Worm (Caenorhabditis elegans) whole organism, young adult: ENCODE measurements around the gene pigq-1.

ENCODE experiments used
- B0019.2 ChIP-seq: fragments of 200-800 bp; sonication (Bioruptor generic); conservative IDR thresholded peaks from 2 replicates; pipeline ENCODE4 v1.3.6; 2022; ENCODE audit warnings: missing genetic modification reagents, missing genetic modification characterization, missing compliant biosample characterization
- B0261.1 ChIP-seq: sonication (generic microtip); optimal IDR thresholded peaks from 2 replicates; lab custom pipeline; 2016; ENCODE audit warnings: mild to moderate bottlenecking, missing genetic modification characterization, moderate library complexity, missing compliant biosample characterization
- C17E4.6 ChIP-seq: fragments of 200-800 bp; sonication (Bioruptor generic); IDR thresholded peaks from 2 replicates; pipeline ENCODE4 v1.3.6; 2022; ENCODE audit warnings: missing genetic modification reagents, missing genetic modification characterization, missing compliant biosample characterization
- D2030.7 ChIP-seq: fragments of 200-800 bp; sonication (Bioruptor generic); IDR thresholded peaks from 2 replicates; pipeline ENCODE4 v1.3.6; 2022; ENCODE audit warnings: missing genetic modification reagents, missing genetic modification characterization, missing compliant biosample characterization
- F10E7.11 ChIP-seq: sonication (generic microtip); optimal IDR thresholded peaks from 2 replicates; lab custom pipeline; 2017; ENCODE audit warnings: mild to moderate bottlenecking, missing genetic modification characterization, moderate library complexity, missing compliant biosample characterization
- F37B4.10 ChIP-seq: fragments of 200-800 bp; sonication (Bioruptor generic); IDR thresholded peaks from 2 replicates; pipeline ENCODE4 v1.3.6; 2022; ENCODE audit warnings: missing genetic modification characterization, missing compliant biosample characterization
- F49E8.2 ChIP-seq: sonication (generic microtip); optimal IDR thresholded peaks from 3 replicates; lab custom pipeline; 2017; ENCODE audit warnings: missing genetic modification characterization, mild to moderate bottlenecking, missing compliant biosample characterization, antibody characterized with exemption, moderate library complexity; ENCODE audit not compliant: insufficient read depth
- F55B11.4 ChIP-seq: sonication (generic microtip); optimal IDR thresholded peaks from 2 replicates; lab custom pipeline; 2016; ENCODE audit warnings: missing compliant biosample characterization, missing genetic modification characterization, borderline replicate concordance; ENCODE audit not compliant: insufficient read depth
- K12H6.12 ChIP-seq: fragments of 200-800 bp; sonication (Bioruptor generic); optimal IDR thresholded peaks from 2 replicates; lab custom pipeline; 2018; ENCODE audit warnings: mild to moderate bottlenecking, missing genetic modification characterization, missing compliant biosample characterization
- Y53G8AR.9 ChIP-seq: fragments of 200-800 bp; sonication (Bioruptor generic); conservative IDR thresholded peaks from 2 replicates; pipeline ENCODE4 v1.3.6; 2022; ENCODE audit warnings: missing genetic modification reagents, missing genetic modification characterization, missing compliant biosample characterization
- Y56A3A.18 ChIP-seq: fragments of 200-800 bp; sonication (Bioruptor generic); IDR thresholded peaks from 2 replicates; pipeline ENCODE4 v1.3.6; 2022; ENCODE audit warnings: missing genetic modification reagents, missing genetic modification characterization, missing compliant biosample characterization
- Y67H2A.10 ChIP-seq: fragments of 200-800 bp; sonication (Bioruptor generic); conservative IDR thresholded peaks from 2 replicates; pipeline ENCODE4 v1.3.6; 2022; ENCODE audit warnings: missing genetic modification reagents, missing genetic modification characterization, missing compliant biosample characterization
- Y95B8A.8 ChIP-seq: fragments of 200-800 bp; sonication (Bioruptor generic); IDR thresholded peaks from 2 replicates; pipeline ENCODE4 v1.3.6; 2022; ENCODE audit warnings: missing genetic modification reagents, missing genetic modification characterization, missing compliant biosample characterization
- ZK185.1 ChIP-seq: sonication (generic microtip); optimal IDR thresholded peaks from 2 replicates; lab custom pipeline; 2016; ENCODE audit warnings: mild to moderate bottlenecking, missing genetic modification characterization, missing compliant biosample characterization; ENCODE audit not compliant: poor library complexity, severe bottlenecking
- ama-1 ChIP-seq, 3 experiments: fragments of 150-350 bp in 1 of 3; sonication (generic microtip) in 2 of 3; optimal IDR thresholded peaks; 2 replicates each; lab custom pipeline; 2014 to 2018; ENCODE audit warnings: missing biosample characterization in 2 of 3, missing genetic modification characterization in 2 of 3, missing genetic modification reagents in 2 of 3
- aptf-2 ChIP-seq: fragments of 200-800 bp; sonication (Bioruptor generic); conservative IDR thresholded peaks from 2 replicates; pipeline ENCODE4 v1.3.6; 2022; ENCODE audit warnings: missing genetic modification reagents, missing genetic modification characterization, missing compliant biosample characterization
- athp-1 ChIP-seq: sonication (generic microtip); optimal IDR thresholded peaks from 2 replicates; lab custom pipeline; 2017; ENCODE audit warnings: mild to moderate bottlenecking, missing genetic modification characterization, missing compliant biosample characterization
- bed-1 ChIP-seq: fragments of 200-800 bp; sonication (Bioruptor generic); IDR thresholded peaks from 2 replicates; pipeline ENCODE4 v1.3.6; 2022; ENCODE audit warnings: missing genetic modification reagents, missing genetic modification characterization, missing compliant biosample characterization
- bed-2 ChIP-seq: fragments of 200-800 bp; sonication (Bioruptor generic); IDR thresholded peaks from 2 replicates; pipeline ENCODE4 v1.3.6; 2022; ENCODE audit warnings: missing genetic modification reagents, missing genetic modification characterization, missing compliant biosample characterization
- cebp-1 ChIP-seq, 2 experiments: fragments of 200-800 bp in 1 of 2; sonication (Bioruptor generic) in 1 of 2; sonication (generic microtip) in 1 of 2; IDR thresholded peaks in 1 of 2; optimal IDR thresholded peaks in 1 of 2; 2 replicates each; pipeline versions ENCODE4 v1.3.6 to Lab custom; 2017 to 2022; ENCODE audit warnings: missing compliant biosample characterization in 2 of 2, missing genetic modification characterization in 2 of 2, mild to moderate bottlenecking in 1 of 2, missing genetic modification reagents in 1 of 2, moderate library complexity in 1 of 2
- ceh-27 ChIP-seq: fragments of 200-800 bp; sonication (Bioruptor generic); optimal IDR thresholded peaks from 2 replicates; lab custom pipeline; 2018; ENCODE audit warnings: mild to moderate bottlenecking, missing genetic modification characterization, moderate library complexity, missing compliant biosample characterization
- dox-1 ChIP-seq: fragments of 200-800 bp; sonication (Bioruptor generic); IDR thresholded peaks from 2 replicates; pipeline ENCODE4 v1.3.6; 2022; ENCODE audit warnings: missing genetic modification reagents, missing genetic modification characterization, missing compliant biosample characterization
- efl-1 ChIP-seq: fragments of 150-350 bp; optimal IDR thresholded peaks from 2 replicates; lab custom pipeline; 2014; ENCODE audit warnings: missing biosample characterization, missing genetic modification reagents, missing genetic modification characterization
- egl-44 ChIP-seq: fragments of 200-800 bp; sonication (Bioruptor generic); IDR thresholded peaks from 2 replicates; pipeline ENCODE4 v1.3.6; 2022; ENCODE audit warnings: missing genetic modification reagents, missing genetic modification characterization, missing compliant biosample characterization
- ets-4 ChIP-seq: fragments of 200-800 bp; sonication (Bioruptor generic); optimal IDR thresholded peaks from 2 replicates; lab custom pipeline; 2018; ENCODE audit warnings: mild to moderate bottlenecking, missing genetic modification characterization, missing compliant biosample characterization
- him-1 ChIP-seq: sonication (generic microtip); optimal IDR thresholded peaks from 2 replicates; lab custom pipeline; 2016; ENCODE audit warnings: missing genotype, missing genetic modification reagents, missing genetic modification characterization, missing compliant biosample characterization
- hlh-12 ChIP-seq: sonication (generic microtip); optimal IDR thresholded peaks from 2 replicates; lab custom pipeline; 2016; ENCODE audit warnings: missing genetic modification characterization, missing compliant biosample characterization
- hlh-26 ChIP-seq: fragments of 200-800 bp; sonication (Bioruptor generic); conservative IDR thresholded peaks from 2 replicates; pipeline ENCODE4 v1.3.6; 2022; ENCODE audit warnings: missing genetic modification reagents, missing genetic modification characterization, missing compliant biosample characterization
- hmg-20 ChIP-seq: fragments of 200-800 bp; sonication (Bioruptor generic); IDR thresholded peaks from 2 replicates; pipeline ENCODE4 v1.3.6; 2022; ENCODE audit warnings: missing genetic modification reagents, missing genetic modification characterization, missing compliant biosample characterization
- let-526 ChIP-seq: fragments of 200-800 bp; sonication (Bioruptor generic); IDR thresholded peaks from 2 replicates; pipeline ENCODE4 v1.3.6; 2022; ENCODE audit warnings: missing genetic modification reagents, missing genetic modification characterization, missing compliant biosample characterization
- let-607 ChIP-seq, 2 experiments: fragments of 200-800 bp in 1 of 2; sonication (Bioruptor generic) in 1 of 2; sonication (generic microtip) in 1 of 2; optimal IDR thresholded peaks; 2 replicates each; lab custom pipeline; 2016 to 2018; ENCODE audit warnings: mild to moderate bottlenecking in 2 of 2, missing compliant biosample characterization in 2 of 2, missing genetic modification characterization in 2 of 2, moderate library complexity in 2 of 2, missing genotype in 1 of 2
- lin-26 ChIP-seq: fragments of 200-800 bp; sonication (Bioruptor generic); IDR thresholded peaks from 2 replicates; pipeline ENCODE4 v1.3.6; 2022; ENCODE audit warnings: missing genetic modification reagents, missing genetic modification characterization, missing compliant biosample characterization
- lir-1 ChIP-seq: fragments of 200-800 bp; sonication (Bioruptor generic); conservative IDR thresholded peaks from 2 replicates; pipeline ENCODE4 v1.3.6; 2022; ENCODE audit warnings: missing genetic modification reagents, missing genetic modification characterization, missing compliant biosample characterization
- lsl-1 ChIP-seq: fragments of 200-800 bp; sonication (Bioruptor generic); optimal IDR thresholded peaks from 2 replicates; lab custom pipeline; 2018; ENCODE audit warnings: mild to moderate bottlenecking, missing genetic modification characterization, moderate library complexity, missing compliant biosample characterization
- madf-10 ChIP-seq: sonication (generic microtip); optimal IDR thresholded peaks from 2 replicates; lab custom pipeline; 2016; ENCODE audit warnings: mild to moderate bottlenecking, missing genetic modification characterization, missing compliant biosample characterization
- mel-28 ChIP-seq: sonication (generic microtip); optimal IDR thresholded peaks from 2 replicates; lab custom pipeline; 2016; ENCODE audit warnings: borderline replicate concordance, mild to moderate bottlenecking, missing genetic modification characterization, missing compliant biosample characterization
- mes-4 ChIP-seq: sonication (generic microtip); optimal IDR thresholded peaks from 2 replicates; lab custom pipeline; 2016; ENCODE audit warnings: missing genotype, missing genetic modification characterization, missing compliant biosample characterization
- mxl-1 ChIP-seq: sonication (generic microtip); optimal IDR thresholded peaks from 2 replicates; lab custom pipeline; 2016; ENCODE audit warnings: missing genetic modification characterization, missing compliant biosample characterization
- pbrm-1 ChIP-seq: fragments of 200-800 bp; sonication (Bioruptor generic); IDR thresholded peaks from 2 replicates; pipeline ENCODE4 v1.3.6; 2022; ENCODE audit warnings: missing genetic modification reagents, missing genetic modification characterization, missing compliant biosample characterization
- sdz-38 ChIP-seq: sonication (generic microtip); optimal IDR thresholded peaks from 2 replicates; lab custom pipeline; 2016; ENCODE audit warnings: missing genotype, missing genetic modification characterization, missing compliant biosample characterization
- sptf-2 ChIP-seq: fragments of 200-800 bp; sonication (Bioruptor generic); optimal IDR thresholded peaks from 2 replicates; lab custom pipeline; 2018; ENCODE audit warnings: mild to moderate bottlenecking, missing genetic modification characterization, missing compliant biosample characterization
- tbx-9 ChIP-seq: sonication (generic microtip); optimal IDR thresholded peaks from 2 replicates; lab custom pipeline; 2016; ENCODE audit warnings: borderline replicate concordance, missing genetic modification characterization, inconsistent platforms, missing compliant biosample characterization
- tlf-1 ChIP-seq: fragments of 200-800 bp; sonication (Bioruptor generic); optimal IDR thresholded peaks from 2 replicates; lab custom pipeline; 2018; ENCODE audit warnings: mild to moderate bottlenecking, missing genetic modification characterization, missing compliant biosample characterization
- unc-62 ChIP-seq: fragments of 150-350 bp; optimal IDR thresholded peaks from 2 replicates; lab custom pipeline; 2014; ENCODE audit warnings: missing biosample characterization, missing genetic modification reagents, missing genetic modification characterization
- xnd-1 ChIP-seq: sonication (generic microtip); optimal IDR thresholded peaks from 2 replicates; lab custom pipeline; 2016; ENCODE audit warnings: missing genotype, missing genetic modification reagents, missing genetic modification characterization, missing compliant biosample characterization
- zfh-2 ChIP-seq: fragments of 200-800 bp; sonication (Bioruptor generic); conservative IDR thresholded peaks from 2 replicates; pipeline ENCODE4 v1.3.6; 2022; ENCODE audit warnings: missing genetic modification reagents, missing genetic modification characterization, missing compliant biosample characterization
- ztf-18 ChIP-seq: sonication (generic microtip); optimal IDR thresholded peaks from 2 replicates; lab custom pipeline; 2016; ENCODE audit warnings: missing genotype, mild to moderate bottlenecking, missing genetic modification characterization, missing compliant biosample characterization

pigq-1 gene

DNA sequence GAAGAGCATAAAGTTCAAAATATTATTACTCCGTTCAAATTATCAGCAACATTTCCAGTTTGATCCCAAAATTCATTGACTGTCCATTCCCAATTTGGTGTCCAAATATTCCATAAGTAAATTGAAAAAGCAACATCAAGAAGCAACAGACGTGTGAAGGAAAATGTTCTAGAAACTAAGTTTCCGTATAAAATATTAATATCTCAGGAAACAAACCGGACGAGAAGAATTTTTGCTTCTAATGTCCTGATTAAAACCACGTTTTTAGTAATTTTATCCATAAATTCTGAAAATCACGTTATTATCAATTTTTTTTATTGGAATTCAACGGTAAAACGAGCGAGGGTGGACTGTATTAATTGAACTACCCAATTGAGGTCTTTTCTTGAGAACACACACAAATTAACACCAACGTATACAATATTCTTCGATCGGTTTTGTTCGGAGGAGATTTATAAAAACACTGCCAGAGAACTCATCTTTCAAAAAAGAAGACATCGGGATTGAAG, at the start of gene pigq-1 (continued):
- TF ChIP-seq lir-1 (no peak), B0261.1 (no peak), Y95B8A.8 (0 out of 2 replicates have a peak, but pooled peaks have one; percentile 36), Y56A3A.18 (GFP tag; lab: Robert Waterston, UW) (peak; percentile 71; the same call in 1 of the 2 replicates), sptf-2 (GFP tag; lab: Kevin White, UChicago) (no peak), let-607 (tag; optimal IDR thresholded peaks at IDR 0.05; lab: Kevin White, UChicago) (peak in 1 of 2 experiments; percentile 34), Y67H2A.10 (GFP tag; lab: Robert Waterston, UW) (no peak), zfh-2 (GFP tag; lab: Robert Waterston, UW) (no peak), him-1 (tag; lab: Kevin White, UChicago) (peak; percentile 56), let-526 (GFP tag; lab: Robert Waterston, UW) (no peak), ceh-27 (GFP tag; lab: Kevin White, UChicago) (no peak), F10E7.11 (peak; percentile 37), F55B11.4 (tag; lab: Kevin White, UChicago) (no peak), B0019.2 (no peak), D2030.7 (GFP tag; lab: Robert Waterston, UW) (0 out of 2 replicates have a peak, but pooled peaks have one; percentile 19), ets-4 (GFP tag; lab: Kevin White, UChicago) (no peak), cebp-1 (GFP tag; IDR thresholded peaks at IDR 0.05; lab: Robert Waterston, UW) (no peak), cebp-1 (tag; optimal IDR thresholded peaks at IDR 0.05; lab: Kevin White, UChicago) (peak; percentile 35), hlh-12 (no peak), ztf-18 (tag; lab: Kevin White, UChicago) (no peak), mxl-1 (tag; lab: Kevin White, UChicago) (peak; percentile 22), ZK185.1 (tag; lab: Kevin White, UChicago) (peak; percentile 83), mel-28 (no peak), C17E4.6 (0 out of 2 replicates have a peak, but pooled peaks have one; percentile 6), xnd-1 (tag; lab: Kevin White, UChicago) (peak; percentile 28), efl-1 (GFP tag; lab: Kevin White, UChicago) (no peak), aptf-2 (GFP tag; lab: Robert Waterston, UW) (no peak), bed-1 (no peak), lin-26 (GFP tag; lab: Robert Waterston, UW) (peak; percentile 63), hlh-26 (GFP tag; lab: Robert Waterston, UW) (no peak), K12H6.12 (no peak), bed-2 (GFP tag; lab: Robert Waterston, UW) (no peak), egl-44 (GFP tag; lab: Robert Waterston, UW) (no peak), madf-10 (tag; lab: Kevin White, UChicago) (peak; percentile 33), sdz-38 (tag; lab: Kevin White, UChicago) (no peak), athp-1 (tag; lab: Kevin White, UChicago) (peak; percentile 52), dox-1 (no peak), F49E8.2 (tag; lab: Kevin White, UChicago) (peak; percentile 86), tlf-1 (GFP tag; lab: Kevin White, UChicago) (peak; percentile 80), tbx-9 (tag; lab: Kevin White, UChicago) (no peak), Y53G8AR.9 (peak; percentile 84), F37B4.10 (GFP tag; lab: Robert Waterston, UW) (no peak), pbrm-1 (GFP tag; lab: Robert Waterston, UW) (no peak), hmg-20 (GFP tag; lab: Robert Waterston, UW) (no peak), mes-4 (tag; lab: Kevin White, UChicago) (no peak), lsl-1 (GFP tag; lab: Kevin White, UChicago) (peak; percentile 4), unc-62 (GFP tag; lab: Kevin White, UChicago) (no peak), ama-1 (optimal IDR thresholded peaks at IDR 0.05; lab: Kevin White, UChicago) (peak; percentile 90), ama-1 (GFP tag; optimal IDR thresholded peaks at IDR 0.05; lab: Kevin White, UChicago) (no peak)
